Worm (Caenorhabditis elegans): ENCODE measurements around the gene zmp-5.
A peak's percentile ranks its signal among the peaks of the same experiment; 100 is the strongest.

The zmp-5 gene

ce11 chrX:12677113-12677512, 30.2 kb downstream of the zmp-5 start:
- TF ChIP-seq elt-1 (tag; optimal IDR thresholded peaks at IDR 0.05) (no peak), blmp-1 (tag; optimal IDR thresholded peaks at IDR 0.05; ENCODE audit: insufficient read depth) (peak; percentile 90), ztf-11 (tag; optimal IDR thresholded peaks at IDR 0.05) (no peak)

DNA sequence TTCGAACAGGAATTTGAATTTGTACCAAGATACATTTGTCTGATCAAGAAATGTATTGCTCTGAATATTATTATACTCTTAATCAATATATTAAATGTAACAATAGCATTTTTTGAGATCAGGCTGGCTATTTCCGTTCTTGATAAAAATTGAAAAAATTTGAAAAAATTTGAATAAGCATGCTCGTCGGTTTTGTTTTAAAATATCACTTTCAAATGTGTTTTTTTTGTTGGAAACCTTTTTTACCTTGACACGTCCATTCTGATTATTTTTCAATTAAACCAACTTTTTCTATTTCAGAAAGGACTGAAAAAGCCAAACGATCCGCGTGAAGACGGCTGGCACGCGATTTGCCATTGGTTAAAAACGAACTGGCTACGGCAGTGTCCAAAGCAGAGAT, 31.6 kb downstream of the zmp-5 start, which contains the start of gene adt-1:
Gene adt-1, plus strand, starts transcription at position 301 of the 400 bp plus-strand sequence.
- TF ChIP-seq snpc-4 (tag; optimal IDR thresholded peaks at IDR 0.05), result no peak
- no peak for TF ChIP-seq blmp-1 (tag; optimal IDR thresholded peaks at IDR 0.05; ENCODE audit: insufficient read depth)
- no peak for TF ChIP-seq nhr-11 (tag; optimal IDR thresholded peaks at IDR 0.05)

- no peak for TF ChIP-seq C34F6.9 (tag; optimal IDR thresholded peaks at IDR 0.05)
- TF ChIP-seq crh-2 (tag; optimal IDR thresholded peaks at IDR 0.05), result no peak
- no peak for TF ChIP-seq aly-2 (tag; optimal IDR thresholded peaks at IDR 0.05)
- no peak for TF ChIP-seq ztf-4 (tag; optimal IDR thresholded peaks at IDR 0.05)
- peak; percentile 52 for TF ChIP-seq nhr-25 (tag; optimal IDR thresholded peaks at IDR 0.05)
- TF ChIP-seq sem-4 (tag; optimal IDR thresholded peaks at IDR 0.05), result no peak
- TF ChIP-seq elt-3 (tag; optimal IDR thresholded peaks at IDR 0.05), result no peak
- TF ChIP-seq blmp-1 (tag; optimal IDR thresholded peaks at IDR 0.05; ENCODE audit: insufficient read depth), result peak; percentile 96
- TF ChIP-seq sma-9 (GFP tag; optimal IDR thresholded peaks at IDR 0.05), result no peak
- no peak for TF ChIP-seq sma-9 (tag; optimal IDR thresholded peaks at IDR 0.05)
- no peak for TF ChIP-seq ceh-16 (tag; optimal IDR thresholded peaks at IDR 0.05)
Measured at ce11 chrX:12679603-12680002, 32.7 kb downstream of the zmp-5 start.

DNA sequence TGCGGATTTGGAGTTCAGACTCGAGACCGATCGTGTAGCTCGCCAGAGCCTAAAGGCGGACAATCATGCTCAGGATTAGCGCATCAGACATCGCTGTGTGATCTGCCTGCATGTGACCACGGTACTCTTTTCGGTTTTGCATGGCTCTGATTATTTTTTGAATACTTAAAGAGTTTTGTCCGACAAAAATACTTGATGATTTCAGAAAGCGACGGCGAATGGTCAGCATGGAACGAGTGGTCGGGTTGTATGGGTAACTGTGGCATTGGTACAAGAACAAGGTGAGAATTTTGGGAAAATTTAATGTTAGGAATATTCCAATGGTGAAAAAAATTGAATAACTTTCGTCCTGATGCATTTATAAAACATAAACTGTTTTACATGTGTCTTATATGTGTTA, 40.6 kb downstream of the zmp-5 start:
- TF ChIP-seq ZK546.5 (tag; optimal IDR thresholded peaks at IDR 0.05) (no peak), nhr-237 (tag; optimal IDR thresholded peaks at IDR 0.05) (no peak)

ce11 chrX:12688632-12689031, 41.7 kb downstream of the zmp-5 start:
- TF ChIP-seq nhr-77 (tag; optimal IDR thresholded peaks at IDR 0.05), result no peak
- TF ChIP-seq R02D3.7 (tag; optimal IDR thresholded peaks at IDR 0.05), result no peak
- no peak for TF ChIP-seq sma-3 (GFP tag; optimal IDR thresholded peaks at IDR 0.05)
- TF ChIP-seq lin-39 (tag; optimal IDR thresholded peaks at IDR 0.05), result no peak
- TF ChIP-seq nhr-21 (tag; optimal IDR thresholded peaks at IDR 0.05), result no peak
- no peak for TF ChIP-seq ztf-11 (tag; optimal IDR thresholded peaks at IDR 0.05)
- no peak for TF ChIP-seq ztf-4 (tag; optimal IDR thresholded peaks at IDR 0.05)
- no peak for TF ChIP-seq unc-39 (tag; optimal IDR thresholded peaks at IDR 0.05)
- TF ChIP-seq ceh-16 (tag; optimal IDR thresholded peaks at IDR 0.05), result no peak
- TF ChIP-seq sem-4 (tag; optimal IDR thresholded peaks at IDR 0.05), result no peak
- no peak for TF ChIP-seq sma-9 (GFP tag; optimal IDR thresholded peaks at IDR 0.05)
- TF ChIP-seq sma-9 (tag; optimal IDR thresholded peaks at IDR 0.05), result no peak
- TF ChIP-seq lsy-2 (tag; optimal IDR thresholded peaks at IDR 0.05), result no peak

DNA sequence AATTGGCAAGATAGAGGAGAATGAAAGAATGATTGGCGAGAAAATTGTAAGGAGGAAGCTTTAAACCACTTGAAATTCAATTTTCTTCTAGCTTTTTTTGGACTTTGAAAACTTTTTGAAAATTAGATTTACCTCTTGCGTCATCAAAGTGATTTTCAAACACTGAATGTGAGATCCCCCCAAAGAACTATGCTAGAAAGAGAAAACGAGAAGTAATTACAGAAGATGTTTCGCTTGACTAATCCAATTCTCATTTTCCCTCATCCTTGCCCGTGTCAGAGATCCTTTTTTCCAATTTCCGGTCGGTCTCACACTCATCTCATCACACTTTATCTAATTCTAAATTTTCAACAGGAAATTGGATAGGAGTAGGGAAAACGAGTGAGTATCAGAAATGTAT, 43.0 kb downstream of the zmp-5 start:
- TF ChIP-seq lsy-2 (tag; optimal IDR thresholded peaks at IDR 0.05), result peak in 1 of 2 experiments; percentile 4
- peak; percentile 6 for TF ChIP-seq ceh-16 (tag; optimal IDR thresholded peaks at IDR 0.05)
- TF ChIP-seq zag-1 (tag; optimal IDR thresholded peaks at IDR 0.05), result no peak
- TF ChIP-seq C34F6.9 (tag; optimal IDR thresholded peaks at IDR 0.05), result peak; percentile 29
- peak; percentile 63 for TF ChIP-seq sma-9 (GFP tag; optimal IDR thresholded peaks at IDR 0.05)
- TF ChIP-seq sma-9 (tag; optimal IDR thresholded peaks at IDR 0.05), result no peak
- no peak for TF ChIP-seq peb-1 (tag; optimal IDR thresholded peaks at IDR 0.05)

DNA sequence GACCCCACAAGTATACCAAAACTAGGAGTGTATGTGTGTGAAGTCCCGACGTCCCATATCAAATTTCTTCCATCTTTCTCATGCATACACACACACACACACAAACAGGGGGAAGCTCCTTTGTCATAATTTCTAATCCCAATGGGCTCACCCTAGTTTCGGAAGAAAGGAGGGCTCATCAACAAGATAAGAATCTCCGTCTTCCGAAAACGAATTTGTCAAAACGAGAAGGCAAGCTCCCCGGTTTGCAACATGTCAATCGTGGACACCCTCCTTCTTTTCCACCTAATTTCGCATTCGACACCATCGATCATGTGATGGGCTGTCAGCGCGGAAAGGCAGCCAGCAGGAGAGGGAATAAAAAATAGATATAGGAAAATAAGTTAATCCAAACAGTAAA, 43.4 kb downstream of the zmp-5 start:
- TF ChIP-seq Y55F3AM.14 (GFP tag; optimal IDR thresholded peaks at IDR 0.05), result peak; percentile 15
- TF ChIP-seq unc-55 (GFP tag; optimal IDR thresholded peaks at IDR 0.05), result peak; percentile 57
- peak; percentile 93 for TF ChIP-seq zag-1 (tag; optimal IDR thresholded peaks at IDR 0.05)
- no peak for TF ChIP-seq snpc-4 (tag; optimal IDR thresholded peaks at IDR 0.05)
- TF ChIP-seq skn-1 (tag; optimal IDR thresholded peaks at IDR 0.05), result no peak
- no peak for TF ChIP-seq nhr-237 (tag; optimal IDR thresholded peaks at IDR 0.05)
- no peak for TF ChIP-seq lin-11 (tag; optimal IDR thresholded peaks at IDR 0.05)
- TF ChIP-seq ztf-4 (tag; optimal IDR thresholded peaks at IDR 0.05), result no peak
- no peak for TF ChIP-seq aly-2 (tag; optimal IDR thresholded peaks at IDR 0.05)
- TF ChIP-seq nhr-129 (tag; optimal IDR thresholded peaks at IDR 0.05), result peak; percentile 41
- no peak for TF ChIP-seq nhr-6 (tag; optimal IDR thresholded peaks at IDR 0.05)
- peak; percentile 84 for TF ChIP-seq lin-39 (tag; optimal IDR thresholded peaks at IDR 0.05)
- no peak for TF ChIP-seq ztf-11 (tag; optimal IDR thresholded peaks at IDR 0.05)
- no peak for TF ChIP-seq sma-3 (GFP tag; optimal IDR thresholded peaks at IDR 0.05)
- no peak for TF ChIP-seq nhr-77 (tag; optimal IDR thresholded peaks at IDR 0.05)
- TF ChIP-seq gmeb-1 (tag; optimal IDR thresholded peaks at IDR 0.05), result no peak
- no peak for TF ChIP-seq peb-1 (tag; optimal IDR thresholded peaks at IDR 0.05)
- TF ChIP-seq dmd-4 (tag; optimal IDR thresholded peaks at IDR 0.05), result no peak
- TF ChIP-seq mdl-1 (tag; optimal IDR thresholded peaks at IDR 0.05), result no peak
- TF ChIP-seq lin-13 (GFP tag; optimal IDR thresholded peaks at IDR 0.05), result peak; percentile 39
- no peak for TF ChIP-seq ZK546.5 (tag; optimal IDR thresholded peaks at IDR 0.05)
- no peak for TF ChIP-seq unc-39 (tag; optimal IDR thresholded peaks at IDR 0.05)
- TF ChIP-seq crh-2 (tag; optimal IDR thresholded peaks at IDR 0.05), result peak; percentile 50
- TF ChIP-seq nhr-21 (tag; optimal IDR thresholded peaks at IDR 0.05), result no peak
- peak; percentile 19 for TF ChIP-seq nhr-23 (tag; optimal IDR thresholded peaks at IDR 0.05)
- TF ChIP-seq nhr-11 (tag; optimal IDR thresholded peaks at IDR 0.05), result no peak
- TF ChIP-seq unc-62 (GFP tag; optimal IDR thresholded peaks at IDR 0.05), result peak; percentile 91
- no peak for TF ChIP-seq fos-1 (tag; optimal IDR thresholded peaks at IDR 0.05)

All from whole organism, L2 larva.